Worm (Caenorhabditis elegans) whole organism, L2 larva: Measurements from ENCODE around the gene mrps-22.

Experiments
- C34F6.9 ChIP-seq: fragments of 150-350 bp; optimal IDR thresholded peaks from 2 replicates; lab custom pipeline; 2014; ENCODE audit warnings: missing biosample characterization, missing genetic modification characterization
- R02D3.7 ChIP-seq: fragments of 150-350 bp; optimal IDR thresholded peaks from 2 replicates; lab custom pipeline; 2014; ENCODE audit warnings: missing biosample characterization, missing genetic modification characterization
- Y55F3AM.14 ChIP-seq: fragments of 200-800 bp; sonication (Bioruptor generic); optimal IDR thresholded peaks from 2 replicates; lab custom pipeline; 2018; ENCODE audit warnings: mild to moderate bottlenecking, missing genetic modification characterization, missing compliant biosample characterization
- ZK546.5 ChIP-seq: sonication (generic microtip); optimal IDR thresholded peaks from 2 replicates; lab custom pipeline; 2017; ENCODE audit warnings: missing biosample characterization, missing genetic modification characterization
- alr-1 ChIP-seq: fragments of 150-350 bp; optimal IDR thresholded peaks from 2 replicates; lab custom pipeline; 2014; ENCODE audit warnings: missing biosample characterization, missing genetic modification characterization
- aly-2 ChIP-seq: fragments of 150-350 bp; optimal IDR thresholded peaks from 2 replicates; lab custom pipeline; 2014; ENCODE audit warnings: missing biosample characterization, missing genetic modification characterization
- blmp-1 ChIP-seq: sonication (generic microtip); optimal IDR thresholded peaks from 2 replicates; lab custom pipeline; 2017; ENCODE audit warnings: missing genetic modification characterization, mild to moderate bottlenecking, missing compliant biosample characterization, antibody characterized with exemption, moderate library complexity; ENCODE audit not compliant: insufficient read depth
- ceh-16 ChIP-seq: fragments of 150-350 bp; optimal IDR thresholded peaks from 2 replicates; lab custom pipeline; 2014; ENCODE audit warnings: missing biosample characterization, missing genetic modification characterization
- ceh-82 ChIP-seq: fragments of 150-350 bp; optimal IDR thresholded peaks from 2 replicates; lab custom pipeline; 2014; ENCODE audit warnings: missing biosample characterization, missing genetic modification characterization
- crh-2 ChIP-seq: sonication (generic microtip); optimal IDR thresholded peaks from 2 replicates; lab custom pipeline; 2017; ENCODE audit warnings: missing biosample characterization, missing genetic modification characterization
- dmd-4 ChIP-seq: sonication (generic microtip); optimal IDR thresholded peaks from 2 replicates; lab custom pipeline; 2017; ENCODE audit warnings: missing biosample characterization, missing genetic modification characterization
- egl-27 ChIP-seq: sonication (generic microtip); optimal IDR thresholded peaks from 3 replicates; lab custom pipeline; 2017; ENCODE audit warnings: missing biosample characterization, missing genetic modification reagents, missing genetic modification characterization
- elt-3 ChIP-seq: sonication (generic microtip); optimal IDR thresholded peaks from 2 replicates; lab custom pipeline; 2017; ENCODE audit warnings: missing biosample characterization, missing genetic modification characterization
- fos-1 ChIP-seq: fragments of 150-350 bp; optimal IDR thresholded peaks from 2 replicates; lab custom pipeline; 2014; ENCODE audit warnings: missing biosample characterization, missing genetic modification characterization
- gmeb-1 ChIP-seq: fragments of 150-350 bp; optimal IDR thresholded peaks from 2 replicates; lab custom pipeline; 2014; ENCODE audit warnings: missing biosample characterization, missing genetic modification characterization
- lin-11 ChIP-seq: fragments of 150-350 bp; sonication (generic microtip); optimal IDR thresholded peaks from 2 replicates; lab custom pipeline; 2014; ENCODE audit warnings: missing biosample characterization, missing genetic modification characterization, inconsistent platforms, mixed read lengths
- lsy-2 ChIP-seq, 2 experiments: fragments of 150-350 bp in 1 of 2; sonication (generic microtip) in 1 of 2; optimal IDR thresholded peaks; 2 replicates each; lab custom pipeline; 2014 to 2017; ENCODE audit warnings: missing biosample characterization in 2 of 2, missing genetic modification characterization in 2 of 2
- mdl-1 ChIP-seq, 2 experiments: fragments of 150-350 bp in 1 of 2; sonication (generic microtip) in 1 of 2; optimal IDR thresholded peaks; 2 replicates each; lab custom pipeline; 2017; ENCODE audit warnings: missing biosample characterization in 2 of 2, missing genetic modification characterization in 2 of 2
- nhr-10 ChIP-seq: sonication (generic microtip); optimal IDR thresholded peaks from 2 replicates; lab custom pipeline; 2017; ENCODE audit warnings: missing biosample characterization, missing genetic modification characterization
- nhr-11 ChIP-seq: fragments of 150-350 bp; optimal IDR thresholded peaks from 2 replicates; lab custom pipeline; 2014; ENCODE audit warnings: missing biosample characterization, missing genetic modification characterization
- nhr-12 ChIP-seq: fragments of 150-350 bp; optimal IDR thresholded peaks from 2 replicates; lab custom pipeline; 2014; ENCODE audit warnings: missing biosample characterization, missing genetic modification characterization
- nhr-21 ChIP-seq: fragments of 150-350 bp; optimal IDR thresholded peaks from 2 replicates; lab custom pipeline; 2014; ENCODE audit warnings: missing biosample characterization, missing genetic modification characterization
- nhr-23 ChIP-seq: fragments of 150-350 bp; optimal IDR thresholded peaks from 2 replicates; lab custom pipeline; 2014; ENCODE audit warnings: missing biosample characterization, missing genetic modification reagents, missing genetic modification characterization
- nhr-25 ChIP-seq: fragments of 150-350 bp; sonication (generic microtip); optimal IDR thresholded peaks from 3 replicates; lab custom pipeline; 2014; ENCODE audit warnings: missing biosample characterization, missing genetic modification characterization
- nhr-6 ChIP-seq: fragments of 150-350 bp; optimal IDR thresholded peaks from 2 replicates; lab custom pipeline; 2014; ENCODE audit warnings: missing biosample characterization, missing genetic modification characterization
- skn-1 ChIP-seq: sonication (generic microtip); optimal IDR thresholded peaks from 2 replicates; lab custom pipeline; 2017; ENCODE audit warnings: missing biosample characterization, missing genetic modification characterization
- sma-3 ChIP-seq: sonication (generic microtip); optimal IDR thresholded peaks from 2 replicates; lab custom pipeline; 2016; ENCODE audit warnings: missing genetic modification reagents, missing genetic modification characterization, missing compliant biosample characterization
- sma-9 ChIP-seq, 2 experiments: fragments of 150-350 bp in 1 of 2; sonication (generic microtip) in 1 of 2; optimal IDR thresholded peaks; 2 replicates each; lab custom pipeline; 2014 to 2016; ENCODE audit warnings: missing genetic modification characterization in 2 of 2, mild to moderate bottlenecking in 1 of 2, missing biosample characterization in 1 of 2, missing compliant biosample characterization in 1 of 2, missing genetic modification reagents in 1 of 2, moderate library complexity in 1 of 2
- unc-55 ChIP-seq: fragments of 150-350 bp; sonication (generic microtip); optimal IDR thresholded peaks from 3 replicates; lab custom pipeline; 2014; ENCODE audit warnings: missing biosample characterization, missing genetic modification reagents, missing genetic modification characterization
- unc-62 ChIP-seq: fragments of 150-350 bp; optimal IDR thresholded peaks from 2 replicates; lab custom pipeline; 2014; ENCODE audit warnings: missing biosample characterization, missing genetic modification reagents, missing genetic modification characterization
- zag-1 ChIP-seq: fragments of 150-350 bp; optimal IDR thresholded peaks from 2 replicates; lab custom pipeline; 2014; ENCODE audit warnings: missing biosample characterization, missing genetic modification characterization
- ztf-1 ChIP-seq: fragments of 200-800 bp; sonication (Bioruptor generic); conservative IDR thresholded peaks from 2 replicates; pipeline ENCODE4 v1.3.6; 2022; ENCODE audit warnings: missing genetic modification characterization, missing compliant biosample characterization
- ztf-11 ChIP-seq: sonication (generic microtip); optimal IDR thresholded peaks from 2 replicates; lab custom pipeline; 2017; ENCODE audit warnings: missing biosample characterization, missing genetic modification characterization
- ztf-4 ChIP-seq: fragments of 150-350 bp; optimal IDR thresholded peaks from 2 replicates; lab custom pipeline; 2014; ENCODE audit warnings: missing biosample characterization, missing genetic modification characterization

Gene mrps-22

ce11 chrII:10587742-10588141 is 5.3 kb downstream of the mrps-22 start, which contains the start of gene crn-3:
TSS of gene crn-3 (plus strand) at chrII:10588042.
- TF ChIP-seq nhr-10 (no peak), alr-1 (tag; lab: Kevin White, UChicago) (no peak), lsy-2 (tag; optimal IDR thresholded peaks at IDR 0.05; lab: Kevin White, UChicago) (no peak), nhr-6 (tag; lab: Kevin White, UChicago) (no peak), nhr-23 (tag; lab: Kevin White, UChicago) (no peak), blmp-1 (tag; lab: Kevin White, UChicago) (no peak), mdl-1 (tag; optimal IDR thresholded peaks at IDR 0.05; lab: Kevin White, UChicago) (no peak), unc-62 (GFP tag; lab: Kevin White, UChicago) (no peak), nhr-21 (tag; lab: Kevin White, UChicago) (no peak), C34F6.9 (tag; lab: Kevin White, UChicago) (no peak), Y55F3AM.14 (GFP tag; lab: Kevin White, UChicago) (no peak), zag-1 (tag; lab: Kevin White, UChicago) (no peak), nhr-25 (tag; lab: Kevin White, UChicago) (no peak), dmd-4 (tag; lab: Kevin White, UChicago) (no peak), ztf-4 (no peak), lin-11 (tag; lab: Kevin White, UChicago) (no peak), aly-2 (tag; lab: Kevin White, UChicago) (no peak)

ce11 chrII:10592452-10592851 is 10.0 kb downstream of the mrps-22 start, which contains the start of gene crn-5:
TSS of gene crn-5 (plus strand) at chrII:10592752.
- no peak for TF ChIP-seq lsy-2 (tag; optimal IDR thresholded peaks at IDR 0.05; lab: Kevin White, UChicago)
- TF ChIP-seq nhr-12 (tag; lab: Kevin White, UChicago), result no peak
- TF ChIP-seq aly-2 (tag; lab: Kevin White, UChicago), result no peak
- no peak for TF ChIP-seq sma-3 (GFP tag; lab: Kevin White, UChicago)
- TF ChIP-seq nhr-21 (tag; lab: Kevin White, UChicago), result no peak
- TF ChIP-seq egl-27 (tag; lab: Kevin White, UChicago), result no peak
- TF ChIP-seq ZK546.5 (tag; lab: Kevin White, UChicago), result no peak
- TF ChIP-seq sma-9 (GFP tag; optimal IDR thresholded peaks at IDR 0.05; lab: Kevin White, UChicago), result no peak
- TF ChIP-seq sma-9 (tag; optimal IDR thresholded peaks at IDR 0.05; lab: Kevin White, UChicago), result no peak
- TF ChIP-seq unc-55, result no peak
- no peak for TF ChIP-seq ceh-16 (tag; lab: Kevin White, UChicago)
- TF ChIP-seq alr-1 (tag; lab: Kevin White, UChicago), result no peak
- no peak for TF ChIP-seq nhr-6 (tag; lab: Kevin White, UChicago)
- no peak for TF ChIP-seq nhr-23 (tag; lab: Kevin White, UChicago)
- TF ChIP-seq zag-1 (tag; lab: Kevin White, UChicago), result no peak
- TF ChIP-seq blmp-1 (tag; lab: Kevin White, UChicago), result no peak

ce11 chrII:10594312-10594711 is 11.9 kb downstream of the mrps-22 start:
- TF ChIP-seq zag-1 (tag; lab: Kevin White, UChicago), result no peak
- TF ChIP-seq egl-27 (tag; lab: Kevin White, UChicago), result no peak
- no peak for TF ChIP-seq ceh-82 (tag; lab: Kevin White, UChicago)

ce11 chrII:10594758-10595157 is 12.3 kb downstream of the mrps-22 start, which contains the start of gene C14A4.6:
TSS of gene C14A4.6 (minus strand) at chrII:10594776.
- TF ChIP-seq nhr-11, result no peak
- TF ChIP-seq ztf-1 (GFP tag; lab: Robert Waterston, UW), result no peak
- TF ChIP-seq ztf-11 (tag; lab: Kevin White, UChicago), result no peak
- no peak for TF ChIP-seq unc-55
- peak; percentile 54 for TF ChIP-seq crh-2 (tag; lab: Kevin White, UChicago)
- no peak for TF ChIP-seq R02D3.7 (tag; lab: Kevin White, UChicago)
- no peak for TF ChIP-seq ceh-82 (tag; lab: Kevin White, UChicago)
- TF ChIP-seq elt-3 (tag; lab: Kevin White, UChicago), result no peak
- no peak for TF ChIP-seq gmeb-1 (tag; lab: Kevin White, UChicago)
- no peak for TF ChIP-seq nhr-12 (tag; lab: Kevin White, UChicago)
- TF ChIP-seq nhr-23 (tag; lab: Kevin White, UChicago), result no peak
- TF ChIP-seq skn-1, result no peak
- TF ChIP-seq fos-1 (tag; lab: Kevin White, UChicago), result peak; percentile 74
- TF ChIP-seq nhr-10, result no peak
